Worm (Caenorhabditis elegans) whole organism, L4 larva: ENCODE results near the gene T24H7.8.

Experiments
- daf-8 ChIP-seq: fragments of 200-800 bp; sonication (Bioruptor generic); IDR thresholded peaks from 2 replicates; pipeline ENCODE4 v1.3.6; 2022; ENCODE audit warnings: missing genetic modification characterization, missing compliant biosample characterization
- dmd-9 ChIP-seq: fragments of 200-800 bp; sonication (Bioruptor generic); IDR thresholded peaks from 2 replicates; pipeline ENCODE4 v1.3.6; 2022; ENCODE audit warnings: missing genetic modification reagents, missing genetic modification characterization, missing compliant biosample characterization
- dve-1 ChIP-seq: sonication (generic microtip); optimal IDR thresholded peaks from 2 replicates; lab custom pipeline; 2017; ENCODE audit warnings: antibody characterized with exemption, mild to moderate bottlenecking, missing genetic modification characterization, missing compliant biosample characterization; ENCODE audit not compliant: insufficient read depth
- jun-1 ChIP-seq: fragments of 150-350 bp; optimal IDR thresholded peaks from 2 replicates; lab custom pipeline; 2014; ENCODE audit warnings: missing biosample characterization, missing genetic modification reagents, missing genetic modification characterization
- lin-13 ChIP-seq: fragments of 150-350 bp; optimal IDR thresholded peaks from 2 replicates; lab custom pipeline; 2014; ENCODE audit warnings: missing biosample characterization, missing genetic modification reagents, missing genetic modification characterization
- pha-4 ChIP-seq, 2 experiments: fragments of 150-350 bp in 1 of 2; fragments of 200-800 bp in 1 of 2; sonication (Bioruptor generic) in 1 of 2; IDR thresholded peaks in 1 of 2; optimal IDR thresholded peaks in 1 of 2; 2 replicates each; pipeline versions ENCODE4 v1.3.6 to Lab custom; 2014 to 2022; ENCODE audit warnings: missing genetic modification characterization in 2 of 2, missing genetic modification reagents in 2 of 2, missing biosample characterization in 1 of 2, missing compliant biosample characterization in 1 of 2
- unc-39 ChIP-seq: sonication (generic microtip); optimal IDR thresholded peaks from 2 replicates; lab custom pipeline; 2017; ENCODE audit warnings: missing biosample characterization, missing genetic modification characterization
- zag-1 ChIP-seq: fragments of 150-350 bp; optimal IDR thresholded peaks from 2 replicates; lab custom pipeline; 2014; ENCODE audit warnings: missing biosample characterization, missing genetic modification characterization
- zfp-3 ChIP-seq: fragments of 200-800 bp; sonication (Bioruptor generic); conservative IDR thresholded peaks from 2 replicates; pipeline ENCODE4 v1.3.6; 2022; ENCODE audit warnings: missing genetic modification reagents, missing genetic modification characterization, missing compliant biosample characterization

- TF ChIP-seq dve-1 (tag; lab: Kevin White, UChicago) (no peak), jun-1 (tag; lab: Kevin White, UChicago) (no peak), zag-1 (no peak), unc-39 (tag; lab: Kevin White, UChicago) (no peak), lin-13 (GFP tag; lab: Kevin White, UChicago) (no peak), pha-4 (GFP tag; IDR thresholded peaks at IDR 0.05; lab: Robert Waterston, UW) (no peak), pha-4 (tag; optimal IDR thresholded peaks at IDR 0.05; lab: Kevin White, UChicago) (no peak), dmd-9 (no peak), zfp-3 (GFP tag; lab: Robert Waterston, UW) (no peak), daf-8 (GFP tag; lab: Robert Waterston, UW) (no peak)
These were observed 20.4 kb downstream of the T24H7.8 start, which contains the start of gene F13H8.12 for ce11 chrII:6262222-6262621.
